Fruit fly (Drosophila melanogaster) whole organism, wandering third instar larva: ENCODE results near the gene CG14563.

ENCODE experiments used
- Hnf4 ChIP-seq: fragments of 200-800 bp; sonication (Bioruptor generic); optimal IDR thresholded peaks from 2 replicates; lab custom pipeline; 2016; ENCODE audit warnings: missing biosample characterization, mild to moderate bottlenecking, missing genetic modification characterization
- Mio ChIP-seq: sonication (Bioruptor generic); optimal IDR thresholded peaks from 2 replicates; lab custom pipeline; 2016; ENCODE audit warnings: missing biosample characterization, missing genetic modification characterization
- br ChIP-seq: fragments of 200-800 bp; sonication (Bioruptor generic); optimal IDR thresholded peaks from 2 replicates; lab custom pipeline; 2016; ENCODE audit warnings: missing biosample characterization, missing genetic modification characterization

- no peak for TF ChIP-seq Mio (GFP tag; lab: Kevin White, UChicago)
- TF ChIP-seq Hnf4 (GFP tag; lab: Kevin White, UChicago): no peak
- TF ChIP-seq br (GFP tag; lab: Kevin White, UChicago): no peak
Observed at dm6 chr3L:21848320-21848719, 6.1 kb upstream of the CG14563 start.
